Worm (Caenorhabditis elegans): ENCODE measurements around the gene Y49A3A.3.

Gene Y49A3A.3

DNA sequence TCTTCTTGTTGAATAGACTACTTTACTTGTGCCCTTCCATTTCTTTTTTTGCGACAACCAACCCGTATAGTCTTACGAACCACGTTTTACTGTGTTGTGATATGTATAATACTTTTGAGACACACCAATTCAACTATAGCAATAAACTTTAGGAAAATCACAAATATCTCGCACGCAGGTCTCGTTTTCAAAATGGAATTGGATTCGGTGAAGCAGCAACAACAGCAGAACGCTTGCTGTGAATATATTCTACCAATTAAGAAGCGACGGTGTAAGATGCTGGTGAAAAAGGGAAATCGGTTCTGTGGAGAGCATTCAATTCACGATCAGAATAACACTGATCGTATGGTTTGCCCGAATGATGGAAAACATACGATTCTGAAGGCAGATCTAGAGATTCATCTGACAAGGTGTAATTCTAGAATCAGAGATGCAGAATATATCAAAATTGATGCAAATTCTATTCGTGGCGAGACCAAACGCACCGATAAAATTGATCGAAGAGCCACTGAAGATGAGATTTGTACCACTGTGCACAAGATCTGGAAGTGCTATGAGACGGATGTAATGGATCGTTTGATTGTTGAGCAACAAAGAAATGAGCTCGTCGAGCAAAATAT is at the start of gene Y49A3A.3:
Gene Y49A3A.3, plus strand, starts transcription at position 153 of the 620 bp plus-strand sequence.
- TF ChIP-seq lin-39 (tag; optimal IDR thresholded peaks at IDR 0.05) = no peak
- no peak for TF ChIP-seq F44E2.7 (GFP tag; IDR thresholded peaks at IDR 0.05)
- TF ChIP-seq nhr-28 (tag; optimal IDR thresholded peaks at IDR 0.05) = no peak
- 0 out of 4 replicates have a peak, but pooled peaks have one; percentile 3 to 18 for TF ChIP-seq madf-5 (GFP tag; IDR thresholded peaks at IDR 0.05)
- TF ChIP-seq nhr-42 (GFP tag; IDR thresholded peaks at IDR 0.05) = 0 out of 2 replicates have a peak, but pooled peaks have one; percentile 27
- TF ChIP-seq daf-12 (tag; optimal IDR thresholded peaks at IDR 0.05) = no peak
- peak; percentile 56 for TF ChIP-seq nhr-6 (tag; optimal IDR thresholded peaks at IDR 0.05)
- TF ChIP-seq egl-43 (GFP tag; IDR thresholded peaks at IDR 0.05) = peak; percentile 69; the same call in 1 of the 2 replicates
- TF ChIP-seq mes-2 (tag; optimal IDR thresholded peaks at IDR 0.05; ENCODE audit: poor library complexity, severe bottlenecking) = peak; percentile 31
- no peak for TF ChIP-seq dmd-8 (GFP tag; IDR thresholded peaks at IDR 0.05)
- TF ChIP-seq skn-1 (tag; optimal IDR thresholded peaks at IDR 0.05) = no peak
- no peak for TF ChIP-seq ZK337.2 (GFP tag; IDR thresholded peaks at IDR 0.05)
- no peak for TF ChIP-seq ceh-62 (tag; optimal IDR thresholded peaks at IDR 0.05)
- TF ChIP-seq egl-27 (tag; optimal IDR thresholded peaks at IDR 0.05) = no peak
- no peak for TF ChIP-seq daf-19 (GFP tag; conservative IDR thresholded peaks at IDR 0.05)
- peak; percentile 49; the same call in 1 of the 2 replicates for TF ChIP-seq vab-7 (GFP tag; IDR thresholded peaks at IDR 0.05)
- no peak for TF ChIP-seq nhr-10 (tag; optimal IDR thresholded peaks at IDR 0.05)
- peak; percentile 58 for TF ChIP-seq nhr-237 (tag; optimal IDR thresholded peaks at IDR 0.05)
- peak in 1 of 2 experiments; percentile 65 for TF ChIP-seq lsy-2 (tag; optimal IDR thresholded peaks at IDR 0.05)
- TF ChIP-seq D1046.2 (GFP tag; IDR thresholded peaks at IDR 0.05) = 0 out of 2 replicates have a peak, but pooled peaks have one; percentile 7
- TF ChIP-seq spr-3 (GFP tag; optimal IDR thresholded peaks at IDR 0.05) = peak; percentile 67
- peak; percentile 65 for TF ChIP-seq spr-1 (tag; optimal IDR thresholded peaks at IDR 0.05)
- no peak for TF ChIP-seq pqm-1 (tag; optimal IDR thresholded peaks at IDR 0.05)
- 0 out of 2 replicates have a peak, but pooled peaks have one; percentile 48 for TF ChIP-seq saeg-2 (GFP tag; IDR thresholded peaks at IDR 0.05)
- no peak for TF ChIP-seq F10B5.3 (tag; optimal IDR thresholded peaks at IDR 0.05)
- no peak for TF ChIP-seq ceh-20 (GFP tag; IDR thresholded peaks at IDR 0.05)
- TF ChIP-seq hlh-30 (tag; optimal IDR thresholded peaks at IDR 0.05; ENCODE audit: insufficient read depth) = no peak
- no peak for TF ChIP-seq fkh-10 (GFP tag; optimal IDR thresholded peaks at IDR 0.05)
- TF ChIP-seq nhr-77 (tag; optimal IDR thresholded peaks at IDR 0.05) = no peak
- TF ChIP-seq madf-9 (GFP tag; conservative IDR thresholded peaks at IDR 0.05) = peak; percentile 30; the same call in 1 of the 2 replicates
- no peak for TF ChIP-seq jun-1 (tag; optimal IDR thresholded peaks at IDR 0.05)
- TF ChIP-seq dmd-6 (GFP tag; IDR thresholded peaks at IDR 0.05) = peak; percentile 54
- peak; percentile 49; the same call in 1 of the 2 replicates for TF ChIP-seq Y105C5A.15 (GFP tag; IDR thresholded peaks at IDR 0.05)
- peak; percentile 83 for TF ChIP-seq aly-2 (tag; optimal IDR thresholded peaks at IDR 0.05)
- TF ChIP-seq duxl-1 (tag; optimal IDR thresholded peaks at IDR 0.05; ENCODE audit: poor library complexity) = peak; percentile 37
- TF ChIP-seq set-16 (GFP tag; IDR thresholded peaks at IDR 0.05) = no peak
- no peak; the same call in 1 of the 2 replicates for TF ChIP-seq php-3 (GFP tag; IDR thresholded peaks at IDR 0.05)
- TF ChIP-seq dpl-1 (GFP tag; optimal IDR thresholded peaks at IDR 0.05) = no peak
- TF ChIP-seq mep-1 (tag; optimal IDR thresholded peaks at IDR 0.05) = peak; percentile 70
- TF ChIP-seq ztf-7 (tag; optimal IDR thresholded peaks at IDR 0.05) = no peak
- TF ChIP-seq nhr-11 (tag; optimal IDR thresholded peaks at IDR 0.05) = no peak
- peak; percentile 66 for TF ChIP-seq lin-38 (GFP tag; IDR thresholded peaks at IDR 0.05)
- TF ChIP-seq nhr-102 (tag; optimal IDR thresholded peaks at IDR 0.05) = peak; percentile 91
- TF ChIP-seq tra-1 (GFP tag; IDR thresholded peaks at IDR 0.05) = no peak
- TF ChIP-seq snpc-4 (tag; optimal IDR thresholded peaks at IDR 0.05) = no peak
- TF ChIP-seq F49E8.2 (tag; optimal IDR thresholded peaks at IDR 0.05; ENCODE audit: borderline replicate concordance) = no peak
- no peak for TF ChIP-seq Y48G9A.11 (GFP tag; IDR thresholded peaks at IDR 0.05)
- TF ChIP-seq rbr-2 (tag; optimal IDR thresholded peaks at IDR 0.05) = no peak
- no peak for TF ChIP-seq zfp-2 (tag; optimal IDR thresholded peaks at IDR 0.05)
- TF ChIP-seq R02D3.7 (tag; optimal IDR thresholded peaks at IDR 0.05) = no peak
- TF ChIP-seq lin-15B (tag; optimal IDR thresholded peaks at IDR 0.05) = no peak

Data from whole organism, L4 larva.